Fruit fly (Drosophila melanogaster): ENCODE measurements around the gene Muc30E.

The Muc30E gene

DNA sequence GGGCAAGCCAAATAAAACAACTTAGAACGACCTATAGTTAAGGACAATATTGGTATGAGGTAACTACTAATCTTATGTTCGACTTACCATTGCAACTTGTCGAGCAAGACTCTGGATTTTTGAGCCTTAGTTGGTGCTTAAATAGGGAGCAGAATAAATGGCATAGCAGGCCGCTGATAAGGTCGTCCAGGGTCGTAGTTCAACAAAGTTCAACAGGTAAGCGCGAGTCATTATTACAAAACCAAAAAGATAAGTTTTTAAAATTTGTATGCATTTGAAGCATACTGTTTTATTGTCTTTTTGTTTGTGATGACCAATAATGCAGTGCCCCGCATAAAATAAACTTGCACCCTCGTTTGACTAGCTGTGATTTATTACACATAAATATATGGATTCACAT is at the start of gene Muc30E:
Gene Muc30E (minus strand): TSS at position 101 of the 400 bp plus-strand sequence.
- TF ChIP-seq CG15336 (GFP tag; IDR thresholded peaks at IDR 0.05) (no peak), Hr4 (GFP tag; optimal IDR thresholded peaks at IDR 0.05) (no peak), Eip78C (GFP tag) (no peak), CG31627 (GFP tag; optimal IDR thresholded peaks at IDR 0.05) (no peak), Smox (GFP tag; optimal IDR thresholded peaks at IDR 0.05) (no peak), CG8632 (GFP tag; optimal IDR thresholded peaks at IDR 0.05) (no peak), eg (GFP tag; IDR thresholded peaks at IDR 0.05) (no peak), OdsH (GFP tag; optimal IDR thresholded peaks at IDR 0.05) (no peak), Met (GFP tag; optimal IDR thresholded peaks at IDR 0.05) (no peak), esn (GFP tag; optimal IDR thresholded peaks at IDR 0.05) (no peak), acj6 (GFP tag; optimal IDR thresholded peaks at IDR 0.05) (no peak), Hr39 (GFP tag; optimal IDR thresholded peaks at IDR 0.05) (no peak), CG34406 (GFP tag; optimal IDR thresholded peaks at IDR 0.05) (no peak), CG16779 (tag; optimal IDR thresholded peaks at IDR 0.05) (no peak)

DNA sequence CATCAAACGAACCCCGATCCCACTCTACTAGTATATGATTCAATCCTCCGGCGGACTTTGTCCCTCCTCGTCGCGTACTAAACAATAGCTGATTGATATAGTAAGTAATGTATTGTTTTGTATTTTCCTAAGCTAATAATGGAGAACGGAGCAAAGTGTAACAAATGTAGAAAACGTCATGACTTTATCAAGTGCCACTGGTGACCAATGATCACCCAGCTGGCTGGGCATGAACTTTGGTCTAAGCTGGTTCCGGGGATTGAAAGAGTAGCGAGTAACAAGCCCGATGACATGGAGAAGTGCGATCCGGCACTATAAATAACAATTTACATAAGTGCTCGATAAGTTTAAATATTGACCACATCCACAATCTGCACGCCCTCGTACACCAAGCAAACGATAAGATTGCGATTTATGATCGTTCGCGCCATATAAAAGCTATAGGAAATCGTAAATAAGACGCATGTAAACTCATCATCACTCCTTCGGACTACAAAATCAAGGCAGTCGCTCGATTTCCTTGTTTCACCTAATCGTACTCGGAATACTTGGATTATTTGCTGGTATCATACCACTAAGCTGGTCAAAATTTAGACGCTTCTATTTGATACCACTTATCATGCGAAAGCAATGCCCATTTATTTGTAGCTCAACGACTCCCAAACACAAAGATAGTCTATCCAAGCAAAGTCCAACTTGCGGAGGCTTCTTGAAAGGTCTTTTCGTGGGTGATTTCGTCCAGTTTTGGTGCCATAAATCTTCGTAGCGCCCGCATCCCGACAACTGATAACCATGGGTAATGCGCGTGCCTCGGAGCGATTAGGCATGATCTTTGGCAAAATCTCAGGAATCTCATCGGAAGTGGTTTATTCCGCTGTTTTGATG is 46.5 kb upstream of the Muc30E start:
- TF ChIP-seq Eip78C (GFP tag) (peak; percentile 34), Sox102F (GFP tag; optimal IDR thresholded peaks at IDR 0.05) (no peak), CG11294 (GFP tag; IDR thresholded peaks at IDR 0.05) (no peak), Hr39 (GFP tag; optimal IDR thresholded peaks at IDR 0.05) (no peak), pdm3 (GFP tag; optimal IDR thresholded peaks at IDR 0.05) (no peak), CG8632 (GFP tag; optimal IDR thresholded peaks at IDR 0.05) (no peak), net (GFP tag; optimal IDR thresholded peaks at IDR 0.05) (peak; percentile 29), CG3032 (tag; optimal IDR thresholded peaks at IDR 0.05) (no peak), Ets96B (tag; optimal IDR thresholded peaks at IDR 0.05) (no peak), achi (GFP tag; optimal IDR thresholded peaks at IDR 0.05) (no peak), Blimp-1 (GFP tag; optimal IDR thresholded peaks at IDR 0.05) (no peak), fd59A (GFP tag; optimal IDR thresholded peaks at IDR 0.05) (no peak), CG6276 (GFP tag; optimal IDR thresholded peaks at IDR 0.05) (peak; percentile 75), CG6854 (GFP tag; optimal IDR thresholded peaks at IDR 0.05) (peak; percentile 10), CG16779 (tag; optimal IDR thresholded peaks at IDR 0.05) (peak; percentile 60), Smox (GFP tag; optimal IDR thresholded peaks at IDR 0.05) (no peak), topi (GFP tag; optimal IDR thresholded peaks at IDR 0.05) (no peak), CG4318 (GFP tag; optimal IDR thresholded peaks at IDR 0.05) (no peak), ss (GFP tag; optimal IDR thresholded peaks at IDR 0.05) (peak; percentile 46 to 49), CG10669 (GFP tag; optimal IDR thresholded peaks at IDR 0.05) (no peak), cyc (GFP tag; optimal IDR thresholded peaks at IDR 0.05) (no peak), Hr38 (GFP tag; optimal IDR thresholded peaks at IDR 0.05) (no peak), fkh (GFP tag; optimal IDR thresholded peaks at IDR 0.05) (no peak), acj6 (GFP tag; optimal IDR thresholded peaks at IDR 0.05) (no peak), CG3919 (GFP tag; optimal IDR thresholded peaks at IDR 0.05) (peak; percentile 4), CG34406 (GFP tag; optimal IDR thresholded peaks at IDR 0.05) (no peak), OdsH (GFP tag; optimal IDR thresholded peaks at IDR 0.05) (no peak), CG6792 (GFP tag; optimal IDR thresholded peaks at IDR 0.05) (no peak), CG6163 (GFP tag; IDR thresholded peaks at IDR 0.05) (no peak), CG8119 (GFP tag; IDR thresholded peaks at IDR 0.05) (peak; percentile 39; the same call in 1 of the 3 replicates), dsx (GFP tag; optimal IDR thresholded peaks at IDR 0.05; ENCODE audit: poor library complexity, severe bottlenecking) (no peak), dac (GFP tag; optimal IDR thresholded peaks at IDR 0.05) (no peak), salr (GFP tag; optimal IDR thresholded peaks at IDR 0.05) (no peak), Met (GFP tag; optimal IDR thresholded peaks at IDR 0.05) (no peak), CG9139 (GFP tag; optimal IDR thresholded peaks at IDR 0.05) (peak; percentile 36), CG7368 (GFP tag; optimal IDR thresholded peaks at IDR 0.05) (no peak), Ets21C (GFP tag; optimal IDR thresholded peaks at IDR 0.05) (no peak), lz (GFP tag; optimal IDR thresholded peaks at IDR 0.05) (no peak), Sox15 (GFP tag; optimal IDR thresholded peaks at IDR 0.05) (no peak), eg (GFP tag; IDR thresholded peaks at IDR 0.05) (peak; percentile 31; the same call in 1 of the 3 replicates), Eip93F (GFP tag; optimal IDR thresholded peaks at IDR 0.05) (no peak), Hr4 (GFP tag; optimal IDR thresholded peaks at IDR 0.05) (no peak), vri (GFP tag; optimal IDR thresholded peaks at IDR 0.05) (peak; percentile 79), Sox14 (GFP tag; optimal IDR thresholded peaks at IDR 0.05) (peak; percentile 3)
